Fruit fly (Drosophila melanogaster) whole organism, prepupa: Measurements from ENCODE around the gene Gr77a.
A peak's percentile ranks its signal among the peaks of the same experiment; 100 is the strongest.

Source experiments
- CG10669 ChIP-seq: fragments of 200-800 bp; sonication (Bioruptor generic); optimal IDR thresholded peaks from 3 replicates; lab custom pipeline; 2018; ENCODE audit warnings: missing biosample characterization, mild to moderate bottlenecking, missing genetic modification characterization, moderate library complexity
- CG11294 ChIP-seq: fragments of 200-800 bp; sonication (Bioruptor generic); IDR thresholded peaks from 2 replicates; pipeline ENCODE4 v1.3.6; 2022; ENCODE audit warnings: missing biosample characterization, missing genetic modification characterization
- CG11762 ChIP-seq: fragments of 200-800 bp; sonication (Bioruptor generic); optimal IDR thresholded peaks from 3 replicates; lab custom pipeline; 2016; ENCODE audit warnings: missing biosample characterization, missing genetic modification characterization; ENCODE audit not compliant: insufficient read depth
- CG11902 ChIP-seq: fragments of 200-800 bp; sonication (Bioruptor generic); optimal IDR thresholded peaks from 3 replicates; lab custom pipeline; 2016; ENCODE audit warnings: missing biosample characterization, missing genetic modification characterization
- CG15336 ChIP-seq: fragments of 200-800 bp; sonication (Bioruptor generic); IDR thresholded peaks from 2 replicates; pipeline ENCODE4 v1.3.6; 2022; ENCODE audit warnings: missing biosample characterization, missing genetic modification characterization
- CG1621 ChIP-seq: fragments of 200-800 bp; sonication (Bioruptor generic); optimal IDR thresholded peaks from 3 replicates; lab custom pipeline; 2018; ENCODE audit warnings: missing biosample characterization, mild to moderate bottlenecking, missing genetic modification characterization
- CG3032 ChIP-seq: fragments of 200-800 bp; optimal IDR thresholded peaks from 2 replicates; lab custom pipeline; 2019; ENCODE audit warnings: missing biosample characterization, mild to moderate bottlenecking, missing genetic modification characterization, moderate library complexity
- CG32006 ChIP-seq: fragments of 200-800 bp; sonication (Bioruptor generic); optimal IDR thresholded peaks from 3 replicates; lab custom pipeline; 2017; ENCODE audit warnings: missing biosample characterization, mild to moderate bottlenecking, missing genetic modification characterization
- CG34406 ChIP-seq: fragments of 200-800 bp; sonication (Bioruptor generic); optimal IDR thresholded peaks from 3 replicates; lab custom pipeline; 2016; ENCODE audit warnings: missing biosample characterization, missing genetic modification characterization
- CG3919 ChIP-seq: fragments of 200-800 bp; sonication (Bioruptor generic); optimal IDR thresholded peaks from 3 replicates; lab custom pipeline; 2016; ENCODE audit warnings: missing biosample characterization, missing genetic modification characterization
- CG4318 ChIP-seq: fragments of 200-800 bp; sonication (Bioruptor generic); optimal IDR thresholded peaks from 3 replicates; lab custom pipeline; 2017; ENCODE audit warnings: missing biosample characterization, mild to moderate bottlenecking, missing genetic modification characterization
- CG6163 ChIP-seq: fragments of 200-800 bp; sonication (Bioruptor generic); IDR thresholded peaks from 3 replicates; pipeline ENCODE4 v1.3.6; 2022; ENCODE audit warnings: missing biosample characterization, missing genetic modification characterization
- CG6276 ChIP-seq: fragments of 200-800 bp; sonication (Bioruptor generic); optimal IDR thresholded peaks from 2 replicates; lab custom pipeline; 2017; ENCODE audit warnings: missing biosample characterization, mild to moderate bottlenecking, missing genetic modification characterization
- CG6792 ChIP-seq: fragments of 200-800 bp; sonication (Bioruptor generic); optimal IDR thresholded peaks from 3 replicates; lab custom pipeline; 2016; ENCODE audit warnings: missing biosample characterization, missing genetic modification characterization
- CG6808 ChIP-seq: fragments of 200-800 bp; sonication (Bioruptor generic); optimal IDR thresholded peaks from 3 replicates; lab custom pipeline; 2017; ENCODE audit warnings: missing biosample characterization, missing genetic modification characterization, mild to moderate bottlenecking, moderate library complexity, missing genetic modification reagents
- CG6854 ChIP-seq: fragments of 200-800 bp; sonication (Bioruptor generic); optimal IDR thresholded peaks from 2 replicates; lab custom pipeline; 2017; ENCODE audit warnings: missing biosample characterization, mild to moderate bottlenecking, missing genetic modification characterization
- CG7368 ChIP-seq: fragments of 200-800 bp; sonication (Bioruptor generic); optimal IDR thresholded peaks from 3 replicates; lab custom pipeline; 2016; ENCODE audit warnings: missing biosample characterization, missing genetic modification characterization
- CG8119 ChIP-seq: fragments of 200-800 bp; sonication (Bioruptor generic); IDR thresholded peaks from 3 replicates; pipeline ENCODE4 v1.3.6; 2022; ENCODE audit warnings: missing biosample characterization, missing genetic modification characterization
- CG8319 ChIP-seq: fragments of 200-800 bp; sonication (Bioruptor generic); optimal IDR thresholded peaks from 3 replicates; lab custom pipeline; 2016; ENCODE audit warnings: missing biosample characterization, missing genetic modification characterization
- CG9139 ChIP-seq: fragments of 200-800 bp; sonication (Bioruptor generic); optimal IDR thresholded peaks from 3 replicates; lab custom pipeline; 2017; ENCODE audit warnings: missing biosample characterization, mild to moderate bottlenecking, missing genetic modification characterization
- Eip78C ChIP-seq: fragments of 200-800 bp; sonication (Bioruptor generic); peaks from one replicate; lab custom pipeline; 2016; ENCODE audit warnings: missing biosample characterization, missing genetic modification characterization
- Eip93F ChIP-seq: fragments of 200-800 bp; sonication (Bioruptor generic); optimal IDR thresholded peaks from 2 replicates; lab custom pipeline; 2016; ENCODE audit warnings: missing biosample characterization, mild to moderate bottlenecking, missing genetic modification characterization
- Ets21C ChIP-seq: fragments of 200-800 bp; sonication (Bioruptor generic); optimal IDR thresholded peaks from 3 replicates; lab custom pipeline; 2016; ENCODE audit warnings: missing biosample characterization, missing genetic modification characterization
- Gug ChIP-seq: fragments of 200-800 bp; sonication (Bioruptor generic); IDR thresholded peaks from 2 replicates; pipeline ENCODE4 v1.3.6; 2022; ENCODE audit warnings: missing biosample characterization, missing genetic modification characterization
- Hr38 ChIP-seq: sonication (Bioruptor generic); optimal IDR thresholded peaks from 2 replicates; lab custom pipeline; 2016; ENCODE audit warnings: missing biosample characterization, missing genetic modification characterization
- Hr39 ChIP-seq: fragments of 200-800 bp; sonication (Bioruptor generic); optimal IDR thresholded peaks from 2 replicates; lab custom pipeline; 2016; ENCODE audit warnings: missing biosample characterization, missing genetic modification characterization
- Hr4 ChIP-seq: fragments of 200-800 bp; sonication (Bioruptor generic); optimal IDR thresholded peaks from 3 replicates; lab custom pipeline; 2016; ENCODE audit warnings: missing biosample characterization, missing genetic modification characterization
- Lpt ChIP-seq: fragments of 200-800 bp; sonication (Bioruptor generic); optimal IDR thresholded peaks from 3 replicates; lab custom pipeline; 2016; ENCODE audit warnings: missing biosample characterization, missing genetic modification characterization
- Met ChIP-seq: fragments of 200-800 bp; sonication (Bioruptor generic); optimal IDR thresholded peaks from 3 replicates; lab custom pipeline; 2016; ENCODE audit warnings: missing biosample characterization, missing genetic modification characterization
- Smox ChIP-seq: fragments of 200-800 bp; sonication (Bioruptor generic); optimal IDR thresholded peaks from 3 replicates; lab custom pipeline; 2016; ENCODE audit warnings: missing biosample characterization, missing genetic modification characterization
- Sox102F ChIP-seq: fragments of 200-800 bp; sonication (Bioruptor generic); optimal IDR thresholded peaks from 2 replicates; lab custom pipeline; 2016; ENCODE audit warnings: missing biosample characterization, mild to moderate bottlenecking, missing genetic modification characterization
- Sox14 ChIP-seq: fragments of 200-800 bp; sonication (Bioruptor generic); optimal IDR thresholded peaks from 3 replicates; lab custom pipeline; 2016; ENCODE audit warnings: missing biosample characterization, missing genetic modification characterization
- achi ChIP-seq: fragments of 200-800 bp; sonication (Bioruptor generic); optimal IDR thresholded peaks from 3 replicates; lab custom pipeline; 2016; ENCODE audit warnings: missing biosample characterization, missing genetic modification characterization
- acj6 ChIP-seq: fragments of 200-800 bp; sonication (Bioruptor generic); optimal IDR thresholded peaks from 3 replicates; lab custom pipeline; 2016; ENCODE audit warnings: missing biosample characterization, missing genetic modification characterization
- cyc ChIP-seq: fragments of 200-800 bp; sonication (Bioruptor generic); optimal IDR thresholded peaks from 3 replicates; lab custom pipeline; 2016; ENCODE audit warnings: missing biosample characterization, missing genetic modification characterization
- dac ChIP-seq: fragments of 200-800 bp; sonication (Bioruptor generic); optimal IDR thresholded peaks from 2 replicates; lab custom pipeline; 2017; ENCODE audit warnings: missing biosample characterization, mild to moderate bottlenecking, missing genetic modification characterization
- eg ChIP-seq: fragments of 200-800 bp; sonication (Bioruptor generic); IDR thresholded peaks from 3 replicates; pipeline ENCODE4 v1.3.6; 2022; ENCODE audit warnings: missing biosample characterization, missing genetic modification characterization
- esn ChIP-seq: fragments of 200-800 bp; sonication (Bioruptor generic); optimal IDR thresholded peaks from 2 replicates; lab custom pipeline; 2016; ENCODE audit warnings: missing biosample characterization, mild to moderate bottlenecking, missing genetic modification characterization, moderate library complexity
- fd59A ChIP-seq: fragments of 200-800 bp; sonication (Bioruptor generic); optimal IDR thresholded peaks from 2 replicates; lab custom pipeline; 2017; ENCODE audit warnings: missing biosample characterization, mild to moderate bottlenecking, missing genetic modification characterization, missing genetic modification reagents
- fd85E ChIP-seq: fragments of 200-800 bp; sonication (Bioruptor generic); optimal IDR thresholded peaks from 3 replicates; lab custom pipeline; 2016; ENCODE audit warnings: missing biosample characterization, missing genetic modification characterization
- lz ChIP-seq: fragments of 200-800 bp; sonication (Bioruptor generic); optimal IDR thresholded peaks from 3 replicates; lab custom pipeline; 2016; ENCODE audit warnings: missing biosample characterization, missing genetic modification characterization
- net ChIP-seq: fragments of 200-800 bp; sonication (Bioruptor generic); optimal IDR thresholded peaks from 3 replicates; lab custom pipeline; 2016; ENCODE audit warnings: missing biosample characterization, missing genetic modification characterization
- pdm3 ChIP-seq: fragments of 200-800 bp; sonication (Bioruptor generic); optimal IDR thresholded peaks from 3 replicates; lab custom pipeline; 2016; ENCODE audit warnings: missing biosample characterization, missing genetic modification characterization
- salr ChIP-seq, 2 experiments: fragments of 200-800 bp; sonication (Bioruptor generic); optimal IDR thresholded peaks; 3 replicates each; lab custom pipeline; 2016 to 2018; ENCODE audit warnings: missing biosample characterization in 2 of 2, missing genetic modification characterization in 2 of 2, mild to moderate bottlenecking in 1 of 2
- ss ChIP-seq, 2 experiments: fragments of 200-800 bp; sonication (Bioruptor generic); optimal IDR thresholded peaks; 2 replicates in 1 of 2; 3 replicates in 1 of 2; lab custom pipeline; 2017 to 2018; ENCODE audit warnings: mild to moderate bottlenecking in 2 of 2, missing biosample characterization in 2 of 2, missing genetic modification characterization in 2 of 2, moderate library complexity in 1 of 2
- vri ChIP-seq: fragments of 200-800 bp; sonication (Bioruptor generic); optimal IDR thresholded peaks from 3 replicates; lab custom pipeline; 2016; ENCODE audit warnings: missing biosample characterization, mild to moderate bottlenecking, missing genetic modification characterization

Gene Gr77a

dm6 chr3L:20750391-20750790 is 11.2 kb upstream of the Gr77a start:
- TF ChIP-seq CG4318 (GFP tag; lab: Kevin White, UChicago): no peak
- no peak for TF ChIP-seq fd85E (GFP tag; lab: Kevin White, UChicago)
- no peak for TF ChIP-seq cyc (GFP tag; lab: Kevin White, UChicago)
- no peak for TF ChIP-seq CG11902 (GFP tag; lab: Kevin White, UChicago)
- TF ChIP-seq vri (GFP tag; lab: Kevin White, UChicago): no peak
- TF ChIP-seq CG11294: no peak
- no peak for TF ChIP-seq net (GFP tag; lab: Kevin White, UChicago)
- no peak for TF ChIP-seq Eip93F
- no peak for TF ChIP-seq Gug (GFP tag; lab: Robert Waterston, UW)
- TF ChIP-seq pdm3: no peak
- TF ChIP-seq CG3919 (GFP tag; lab: Kevin White, UChicago): no peak
- no peak for TF ChIP-seq CG6808 (GFP tag; lab: Kevin White, UChicago)
- TF ChIP-seq CG8319 (GFP tag; lab: Kevin White, UChicago): no peak
- no peak for TF ChIP-seq ss (GFP tag; optimal IDR thresholded peaks at IDR 0.05; lab: Kevin White, UChicago)
- no peak for TF ChIP-seq fd59A (GFP tag; lab: Kevin White, UChicago)
- TF ChIP-seq CG3032 (tag; lab: Kevin White, UChicago): no peak
- no peak for TF ChIP-seq esn (GFP tag; lab: Kevin White, UChicago)
- TF ChIP-seq CG1621 (tag; lab: Kevin White, UChicago): no peak
- TF ChIP-seq CG6276: no peak
- TF ChIP-seq CG34406 (GFP tag; lab: Kevin White, UChicago): no peak

DNA sequence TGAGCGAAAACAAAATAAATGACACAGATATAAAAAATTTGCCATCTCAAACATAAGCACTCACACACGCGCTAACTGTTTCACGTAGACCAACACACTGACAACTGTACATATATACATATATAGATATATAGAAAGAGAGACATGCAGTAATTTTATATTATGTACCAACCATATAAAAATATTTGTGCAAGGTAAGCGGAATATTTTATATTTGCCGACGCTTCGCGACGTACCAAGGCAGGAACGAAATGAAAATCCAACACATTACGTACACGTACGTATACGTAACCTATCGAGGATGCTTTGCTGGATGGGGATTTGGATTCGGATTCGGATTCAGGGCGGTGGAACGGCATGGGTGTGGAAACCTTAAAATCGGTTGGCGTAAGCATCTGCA is 9.3 kb upstream of the Gr77a start:
- TF ChIP-seq Eip78C (GFP tag; lab: Kevin White, UChicago): peak; percentile 58
- TF ChIP-seq dac (GFP tag; lab: Kevin White, UChicago): no peak
- TF ChIP-seq CG4318 (GFP tag; lab: Kevin White, UChicago): no peak

DNA sequence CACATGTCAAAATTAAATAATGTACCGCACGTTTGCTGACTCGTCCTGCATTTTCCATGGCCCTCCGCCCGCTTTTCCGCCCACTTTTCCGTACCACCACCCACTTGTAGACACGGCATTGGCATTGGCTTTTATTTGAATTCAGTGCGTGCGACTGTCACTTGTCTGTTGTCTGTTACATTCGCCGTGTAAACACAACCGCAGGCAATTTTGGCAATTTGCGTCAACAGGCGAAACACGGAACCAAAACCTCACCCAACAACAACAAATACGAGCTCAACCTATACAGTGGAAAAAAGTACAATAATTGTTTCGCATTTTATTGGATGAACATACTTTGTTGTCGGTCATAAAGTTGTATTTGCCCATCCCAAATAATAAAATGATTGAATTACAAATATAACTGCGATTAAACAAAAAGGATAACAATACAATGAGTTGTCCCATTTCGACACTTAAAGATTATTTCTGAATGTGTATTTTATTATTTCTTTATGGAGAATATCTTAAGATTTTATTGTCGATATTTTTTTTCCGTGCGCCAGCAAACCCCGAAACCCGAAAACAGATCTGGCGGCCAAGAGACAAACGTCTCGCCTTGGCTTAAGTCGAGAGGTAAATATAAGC is 8.2 kb upstream of the Gr77a start:
- TF ChIP-seq Hr38 (GFP tag; lab: Kevin White, UChicago): no peak
- peak; percentile 44; the same call in 1 of the 3 replicates for TF ChIP-seq CG8119 (GFP tag; lab: Robert Waterston, UW)
- TF ChIP-seq Gug (GFP tag; lab: Robert Waterston, UW): no peak
- peak; percentile 24 for TF ChIP-seq CG11762
- no peak for TF ChIP-seq CG11902 (GFP tag; lab: Kevin White, UChicago)
- no peak for TF ChIP-seq ss (GFP tag; optimal IDR thresholded peaks at IDR 0.05; lab: Kevin White, UChicago)
- TF ChIP-seq salr (GFP tag; optimal IDR thresholded peaks at IDR 0.05; lab: Kevin White, UChicago): no peak
- no peak for TF ChIP-seq CG15336 (GFP tag; lab: Robert Waterston, UW)
- no peak for TF ChIP-seq CG8319 (GFP tag; lab: Kevin White, UChicago)
- peak; percentile 33 for TF ChIP-seq Smox (GFP tag; lab: Kevin White, UChicago)
- no peak for TF ChIP-seq Eip93F
- TF ChIP-seq Hr4 (GFP tag; lab: Kevin White, UChicago): peak; percentile 38
- no peak for TF ChIP-seq fd85E (GFP tag; lab: Kevin White, UChicago)
- TF ChIP-seq CG1621 (tag; lab: Kevin White, UChicago): no peak
- peak; percentile 21 for TF ChIP-seq CG32006 (GFP tag; lab: Kevin White, UChicago)
- TF ChIP-seq CG9139: no peak
- TF ChIP-seq CG3919 (GFP tag; lab: Kevin White, UChicago): peak; percentile 28
- TF ChIP-seq Sox14 (GFP tag; lab: Kevin White, UChicago): peak; percentile 2
- TF ChIP-seq CG7368: no peak
- peak; percentile 59 for TF ChIP-seq Sox102F (GFP tag; lab: Kevin White, UChicago)
- peak; percentile 10 for TF ChIP-seq Ets21C (GFP tag; lab: Kevin White, UChicago)
- peak; percentile 90 for TF ChIP-seq Eip78C (GFP tag; lab: Kevin White, UChicago)
- TF ChIP-seq cyc (GFP tag; lab: Kevin White, UChicago): peak; percentile 28
- TF ChIP-seq Hr39 (GFP tag; lab: Kevin White, UChicago): peak; percentile 36
- TF ChIP-seq CG6792 (GFP tag; lab: Kevin White, UChicago): peak; percentile 41
- TF ChIP-seq CG6854 (GFP tag; lab: Kevin White, UChicago): no peak
- TF ChIP-seq Met (GFP tag; lab: Kevin White, UChicago): peak; percentile 51
- no peak for TF ChIP-seq eg (GFP tag; lab: Robert Waterston, UW)
- no peak for TF ChIP-seq achi
- TF ChIP-seq CG3032 (tag; lab: Kevin White, UChicago): no peak
- TF ChIP-seq CG10669 (GFP tag; lab: Kevin White, UChicago): peak; percentile 3
- TF ChIP-seq lz (GFP tag; lab: Kevin White, UChicago): peak; percentile 57
- peak; percentile 26 for TF ChIP-seq acj6 (GFP tag; lab: Kevin White, UChicago)
- TF ChIP-seq Lpt: no peak
- no peak for TF ChIP-seq CG6163 (GFP tag; lab: Robert Waterston, UW)
- TF ChIP-seq esn (GFP tag; lab: Kevin White, UChicago): peak; percentile 60
- TF ChIP-seq CG4318 (GFP tag; lab: Kevin White, UChicago): no peak
